Worm (Caenorhabditis elegans) whole organism, midembryonic: ENCODE data around the gene W07A12.4.

Source experiments
- T22C8.4 ChIP-seq: fragments of 200-800 bp; sonication (Bioruptor generic); IDR thresholded peaks from 2 replicates; pipeline ENCODE4 v1.3.6; 2022; ENCODE audit warnings: missing genetic modification characterization, missing compliant biosample characterization
- cog-1 ChIP-seq: sonication (generic microtip); optimal IDR thresholded peaks from 2 replicates; lab custom pipeline; 2016; ENCODE audit warnings: missing genetic modification characterization, missing compliant biosample characterization
- flt-1 ChIP-seq: fragments of 200-800 bp; sonication (Bioruptor generic); IDR thresholded peaks from 2 replicates; pipeline ENCODE4 v1.3.6; 2022; ENCODE audit warnings: missing genetic modification characterization, missing compliant biosample characterization
- klf-2 ChIP-seq: fragments of 200-800 bp; sonication (Bioruptor generic); conservative IDR thresholded peaks from 2 replicates; pipeline ENCODE4 v1.3.6; 2022; ENCODE audit warnings: missing genetic modification reagents, missing genetic modification characterization, missing compliant biosample characterization
- med-1 ChIP-seq: sonication (generic microtip); optimal IDR thresholded peaks from 2 replicates; lab custom pipeline; 2017; ENCODE audit warnings: missing genetic modification characterization, mild to moderate bottlenecking, missing compliant biosample characterization, antibody characterized with exemption, missing genetic modification reagents; ENCODE audit not compliant: insufficient read depth
- ref-1 ChIP-seq: fragments of 200-800 bp; sonication (Bioruptor generic); conservative IDR thresholded peaks from 2 replicates; pipeline ENCODE4 v1.3.6; 2022; ENCODE audit warnings: missing genetic modification reagents, missing genetic modification characterization, missing compliant biosample characterization
- tab-1 ChIP-seq: fragments of 200-800 bp; sonication (Bioruptor generic); IDR thresholded peaks from 2 replicates; pipeline ENCODE4 v1.3.6; 2022; ENCODE audit warnings: missing genetic modification characterization, missing compliant biosample characterization
- ztf-23 ChIP-seq: fragments of 200-800 bp; sonication (Bioruptor generic); IDR thresholded peaks from 2 replicates; pipeline ENCODE4 v1.3.6; 2022; ENCODE audit warnings: missing genetic modification reagents, missing genetic modification characterization, missing compliant biosample characterization
- ztf-29 ChIP-seq: fragments of 200-800 bp; sonication (Bioruptor generic); IDR thresholded peaks from 2 replicates; pipeline ENCODE4 v1.3.6; 2022; ENCODE audit warnings: missing genetic modification reagents, missing genetic modification characterization, missing compliant biosample characterization

W07A12.4 gene

DNA sequence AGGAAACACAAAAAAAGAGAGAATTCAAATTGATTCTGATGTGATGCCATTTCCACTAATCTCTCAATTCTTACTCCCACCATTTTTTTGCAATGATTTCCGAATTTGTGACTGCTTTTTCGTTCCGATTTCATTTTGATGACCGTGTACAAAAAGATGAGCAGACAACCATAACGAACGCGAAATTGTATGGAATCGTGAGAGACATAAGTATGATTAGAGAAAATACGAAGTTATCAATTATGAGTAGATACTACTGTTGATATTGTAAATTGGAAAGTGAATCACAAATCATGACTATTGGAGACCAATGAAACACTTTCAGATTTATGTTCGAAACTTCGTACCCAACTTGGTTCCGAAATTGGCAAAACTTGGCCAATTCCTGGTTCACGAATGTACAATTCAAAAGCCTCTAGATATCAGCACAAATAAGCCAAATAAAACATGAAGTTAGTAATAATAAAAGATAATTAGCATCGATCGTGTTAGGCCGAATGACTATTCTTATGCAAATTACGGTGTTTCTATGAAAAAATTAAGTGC, 34.5 kb upstream of the W07A12.4 start:
- TF ChIP-seq ztf-23 (GFP tag; lab: Robert Waterston, UW) = no peak
- TF ChIP-seq T22C8.4 = no peak
- no peak for TF ChIP-seq cog-1
- no peak for TF ChIP-seq klf-2 (GFP tag; lab: Robert Waterston, UW)
- no peak for TF ChIP-seq med-1 (GFP tag; lab: Kevin White, UChicago)
- TF ChIP-seq flt-1 (GFP tag; lab: Robert Waterston, UW) = no peak
- no peak for TF ChIP-seq ref-1 (GFP tag; lab: Robert Waterston, UW)
- no peak for TF ChIP-seq tab-1
- TF ChIP-seq ztf-29 = no peak

DNA sequence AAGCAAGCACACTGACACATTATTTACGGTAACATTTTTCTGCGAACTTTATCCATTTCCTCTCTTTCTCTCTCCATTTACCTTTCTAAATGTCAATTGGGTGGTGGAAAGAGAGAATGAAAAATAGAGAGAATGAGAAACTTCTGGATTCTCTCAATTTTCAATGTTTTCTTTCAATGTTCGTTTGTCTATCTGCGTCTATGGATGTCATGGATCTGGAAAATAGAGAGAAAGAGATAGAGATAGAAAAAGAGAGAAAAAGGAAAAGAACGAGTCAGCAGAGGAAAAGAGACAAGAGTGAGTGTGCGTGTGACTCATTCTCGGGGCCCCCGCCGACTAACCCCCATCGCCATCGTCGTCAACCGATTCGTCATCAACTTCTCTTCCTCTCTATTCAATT, 33.2 kb upstream of the W07A12.4 start, which contains the start of gene jun-1:
Gene jun-1, plus strand, starts transcription at position 307 of the 400 bp plus-strand sequence.
- no peak for TF ChIP-seq T22C8.4
- peak; percentile 54 for TF ChIP-seq cog-1

- TF ChIP-seq flt-1 (GFP tag; lab: Robert Waterston, UW) = no peak
- no peak for TF ChIP-seq ztf-29
- TF ChIP-seq ztf-23 (GFP tag; lab: Robert Waterston, UW) = no peak
- no peak for TF ChIP-seq tab-1
- no peak for TF ChIP-seq ref-1 (GFP tag; lab: Robert Waterston, UW)
- no peak for TF ChIP-seq cog-1
- no peak for TF ChIP-seq T22C8.4
- no peak for TF ChIP-seq med-1 (GFP tag; lab: Kevin White, UChicago)
- no peak for TF ChIP-seq klf-2 (GFP tag; lab: Robert Waterston, UW)
Measured at ce11 chrII:9113759-9114158, 32.3 kb upstream of the W07A12.4 start.

- TF ChIP-seq klf-2 (GFP tag; lab: Robert Waterston, UW) = no peak
- no peak for TF ChIP-seq ztf-23 (GFP tag; lab: Robert Waterston, UW)
- TF ChIP-seq cog-1 = no peak
- TF ChIP-seq T22C8.4 = no peak
- no peak for TF ChIP-seq tab-1
- no peak for TF ChIP-seq ztf-29
- TF ChIP-seq flt-1 (GFP tag; lab: Robert Waterston, UW) = no peak
- no peak for TF ChIP-seq ref-1 (GFP tag; lab: Robert Waterston, UW)
- no peak for TF ChIP-seq med-1 (GFP tag; lab: Kevin White, UChicago)
Measured at ce11 chrII:9114972-9115371, 31.1 kb upstream of the W07A12.4 start.

- TF ChIP-seq cog-1 = no peak
- TF ChIP-seq ztf-23 (GFP tag; lab: Robert Waterston, UW) = no peak
- no peak for TF ChIP-seq ref-1 (GFP tag; lab: Robert Waterston, UW)
- no peak for TF ChIP-seq tab-1
- no peak for TF ChIP-seq flt-1 (GFP tag; lab: Robert Waterston, UW)
- TF ChIP-seq klf-2 (GFP tag; lab: Robert Waterston, UW) = no peak
- no peak for TF ChIP-seq med-1 (GFP tag; lab: Kevin White, UChicago)
- TF ChIP-seq T22C8.4 = no peak
- TF ChIP-seq ztf-29 = no peak
Measured at ce11 chrII:9115644-9116043, 30.4 kb upstream of the W07A12.4 start.

ce11 chrII:9116404-9116803, 29.7 kb upstream of the W07A12.4 start:
- TF ChIP-seq med-1 (GFP tag; lab: Kevin White, UChicago) = no peak
- no peak for TF ChIP-seq ref-1 (GFP tag; lab: Robert Waterston, UW)
- TF ChIP-seq flt-1 (GFP tag; lab: Robert Waterston, UW) = no peak
- TF ChIP-seq ztf-29 = no peak
- TF ChIP-seq ztf-23 (GFP tag; lab: Robert Waterston, UW) = no peak
- no peak for TF ChIP-seq T22C8.4
- no peak for TF ChIP-seq cog-1
- TF ChIP-seq tab-1 = no peak
- TF ChIP-seq klf-2 (GFP tag; lab: Robert Waterston, UW) = no peak

ce11 chrII:9117789-9118242, 28.2 kb upstream of the W07A12.4 start:
- TF ChIP-seq tab-1 (no peak), klf-2 (GFP tag; lab: Robert Waterston, UW) (no peak), med-1 (GFP tag; lab: Kevin White, UChicago) (no peak), T22C8.4 (no peak)

ce11 chrII:9120329-9120728, 25.7 kb upstream of the W07A12.4 start:
- TF ChIP-seq flt-1 (GFP tag; lab: Robert Waterston, UW) (no peak), T22C8.4 (no peak), tab-1 (no peak), ztf-23 (GFP tag; lab: Robert Waterston, UW) (no peak), ztf-29 (no peak), klf-2 (GFP tag; lab: Robert Waterston, UW) (no peak), ref-1 (GFP tag; lab: Robert Waterston, UW) (no peak), cog-1 (no peak), med-1 (GFP tag; lab: Kevin White, UChicago) (no peak)

DNA sequence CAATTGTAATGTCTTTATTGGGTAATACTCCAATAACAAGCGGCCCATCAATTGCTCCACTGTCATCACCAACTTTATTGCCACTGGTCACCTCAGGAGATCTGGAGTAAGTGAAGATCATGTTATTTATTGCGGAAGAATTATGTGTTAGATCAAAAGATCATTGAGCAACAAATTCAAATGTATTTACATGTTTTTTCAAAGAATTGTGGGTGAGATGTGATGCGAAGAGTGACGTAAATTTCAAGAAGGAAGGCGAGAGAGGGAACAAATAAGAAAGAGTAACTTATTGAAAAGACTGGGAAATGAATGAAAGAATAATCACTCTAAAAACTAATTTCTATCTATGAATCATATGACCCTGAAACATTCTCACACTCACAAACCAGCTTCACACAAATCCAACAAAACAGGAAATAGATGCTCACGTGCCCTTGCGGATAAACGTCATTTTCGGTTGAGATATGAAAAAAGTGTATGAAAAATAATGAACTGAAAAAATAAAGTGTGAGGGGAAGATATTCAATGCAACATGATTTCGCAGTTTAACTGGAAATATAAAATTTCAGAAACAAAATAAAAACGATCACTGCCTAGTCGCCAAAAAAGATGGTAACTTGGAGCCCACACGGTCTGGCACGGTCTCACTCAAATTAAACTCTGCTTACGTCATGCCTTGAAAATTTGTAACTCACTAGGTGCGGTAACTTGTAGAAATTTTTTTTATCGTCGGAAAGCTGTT, 25.1 kb upstream of the W07A12.4 start:
- no peak for TF ChIP-seq tab-1

- no peak for TF ChIP-seq tab-1
Measured at ce11 chrII:9124353-9124752, 21.7 kb upstream of the W07A12.4 start.

DNA sequence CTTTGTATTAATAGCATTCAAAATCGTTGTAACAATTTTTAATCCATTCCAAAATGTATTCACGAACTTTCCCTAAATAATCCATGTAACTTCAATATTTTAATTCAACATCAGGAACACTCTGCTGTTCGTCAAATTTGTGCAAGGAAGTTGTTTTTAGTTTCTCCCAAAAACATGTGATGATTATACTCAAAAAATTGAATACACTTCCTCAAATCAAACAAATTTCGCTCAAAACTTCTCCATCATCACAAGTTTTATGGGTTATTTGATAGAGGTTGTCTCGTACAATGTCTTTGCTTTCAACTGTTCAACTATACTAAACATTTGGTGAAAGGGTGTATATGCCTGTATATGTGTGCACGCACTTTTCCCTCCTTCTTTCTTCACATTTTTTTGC, 21.1 kb upstream of the W07A12.4 start:
- TF ChIP-seq ztf-23 (GFP tag; lab: Robert Waterston, UW) = no peak
- TF ChIP-seq flt-1 (GFP tag; lab: Robert Waterston, UW) = no peak
- no peak for TF ChIP-seq klf-2 (GFP tag; lab: Robert Waterston, UW)
- TF ChIP-seq med-1 (GFP tag; lab: Kevin White, UChicago) = no peak
- TF ChIP-seq ztf-29 = no peak
- no peak for TF ChIP-seq ref-1 (GFP tag; lab: Robert Waterston, UW)
- no peak for TF ChIP-seq tab-1
- TF ChIP-seq T22C8.4 = no peak
- no peak for TF ChIP-seq cog-1
